Worm (Caenorhabditis elegans): ENCODE results near the gene T24A6.17.

T24A6.17 gene

DNA sequence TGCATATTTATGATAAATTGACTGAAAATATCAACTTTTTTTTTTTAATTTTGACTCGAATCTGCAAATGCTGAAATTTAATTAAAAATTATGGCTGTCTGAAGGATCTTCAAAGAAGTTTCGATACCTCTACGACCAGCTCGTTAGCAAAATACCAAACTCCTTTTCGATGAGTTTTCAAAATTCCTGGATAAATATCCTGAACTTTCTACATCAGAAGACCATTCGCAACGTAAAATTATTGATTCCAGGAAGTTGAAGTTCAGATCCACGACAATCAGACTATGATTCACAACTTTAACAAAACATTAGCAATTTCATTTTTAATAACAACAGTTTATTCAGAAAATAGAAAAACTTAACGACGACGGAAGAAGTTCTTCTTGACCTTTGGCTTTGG lies 20.8 kb upstream of the T24A6.17 start (continued):
- TF ChIP-seq nhr-6 (tag; optimal IDR thresholded peaks at IDR 0.05) (no peak), mxl-2 (GFP tag; conservative IDR thresholded peaks at IDR 0.05) (no peak), hlh-11 (tag; optimal IDR thresholded peaks at IDR 0.05) (no peak), hmg-1.1 (GFP tag; IDR thresholded peaks at IDR 0.05) (no peak), spr-3 (GFP tag; optimal IDR thresholded peaks at IDR 0.05) (no peak), saeg-2 (GFP tag; IDR thresholded peaks at IDR 0.05) (no peak), nhr-42 (GFP tag; IDR thresholded peaks at IDR 0.05) (no peak), mdt-29 (GFP tag; IDR thresholded peaks at IDR 0.05) (no peak), zfp-3 (GFP tag; conservative IDR thresholded peaks at IDR 0.05) (no peak), lin-38 (GFP tag; IDR thresholded peaks at IDR 0.05) (peak; percentile 57), ceh-44 (GFP tag; IDR thresholded peaks at IDR 0.05) (no peak), nhr-28 (tag; optimal IDR thresholded peaks at IDR 0.05) (no peak), F37D6.2 (tag; optimal IDR thresholded peaks at IDR 0.05) (no peak), egl-43 (GFP tag; IDR thresholded peaks at IDR 0.05) (no peak), Y105C5A.15 (GFP tag; IDR thresholded peaks at IDR 0.05) (no peak), F49E8.2 (tag; optimal IDR thresholded peaks at IDR 0.05; ENCODE audit: borderline replicate concordance) (peak; percentile 88), attf-4 (tag; optimal IDR thresholded peaks at IDR 0.05) (no peak), Y48G9A.11 (GFP tag; IDR thresholded peaks at IDR 0.05) (peak; percentile 78), rbr-2 (tag; optimal IDR thresholded peaks at IDR 0.05) (no peak), ZK337.2 (GFP tag; IDR thresholded peaks at IDR 0.05) (0 out of 2 replicates have a peak, but pooled peaks have one; percentile 14), ceh-28 (tag; optimal IDR thresholded peaks at IDR 0.05) (no peak), nhr-11 (tag; optimal IDR thresholded peaks at IDR 0.05) (no peak), dmd-8 (GFP tag; IDR thresholded peaks at IDR 0.05) (peak; percentile 40; the same call in 1 of the 2 replicates), mep-1 (tag; optimal IDR thresholded peaks at IDR 0.05) (no peak), lim-7 (GFP tag; IDR thresholded peaks at IDR 0.05) (no peak), zip-11 (GFP tag; IDR thresholded peaks at IDR 0.05) (no peak), set-16 (GFP tag; IDR thresholded peaks at IDR 0.05) (no peak), pha-4 (GFP tag; IDR thresholded peaks at IDR 0.05) (no peak; the same call in 1 of the 2 replicates), pha-4 (tag; optimal IDR thresholded peaks at IDR 0.05) (no peak), ztf-7 (tag; optimal IDR thresholded peaks at IDR 0.05) (no peak), daf-8 (GFP tag; IDR thresholded peaks at IDR 0.05) (no peak), ZK546.5 (tag; optimal IDR thresholded peaks at IDR 0.05) (no peak), Y5F2A.4 (GFP tag; optimal IDR thresholded peaks at IDR 0.05) (no peak), fos-1 (tag; optimal IDR thresholded peaks at IDR 0.05) (no peak), nhr-102 (tag; optimal IDR thresholded peaks at IDR 0.05) (peak; percentile 22)

DNA sequence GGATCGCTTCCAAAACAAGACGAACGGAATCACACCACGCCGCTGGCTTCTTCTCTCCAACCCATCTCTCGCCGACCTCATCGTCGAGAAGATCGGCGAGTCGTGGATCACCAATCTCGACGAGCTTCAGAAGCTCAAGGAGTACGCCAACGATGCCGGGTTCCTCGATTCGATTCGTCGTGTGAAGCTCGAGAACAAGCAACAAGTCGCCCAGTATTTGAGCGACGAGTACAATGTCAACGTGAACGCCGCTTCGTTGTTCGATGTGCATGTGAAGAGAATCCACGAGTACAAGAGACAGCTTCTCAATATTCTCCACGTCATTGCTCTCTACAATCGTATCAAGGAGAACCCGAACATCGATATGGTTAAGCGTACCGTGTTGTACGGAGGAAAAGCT lies 19.4 kb upstream of the T24A6.17 start:
- TF ChIP-seq nhr-42 (GFP tag; IDR thresholded peaks at IDR 0.05), result no peak
- peak; percentile 94 for TF ChIP-seq aha-1 (tag)
- TF ChIP-seq zip-2 (tag; optimal IDR thresholded peaks at IDR 0.05), result no peak
- TF ChIP-seq lir-3 (tag; optimal IDR thresholded peaks at IDR 0.05), result no peak
- TF ChIP-seq set-16 (GFP tag; IDR thresholded peaks at IDR 0.05), result 0 out of 2 replicates have a peak, but pooled peaks have one; percentile 19
- no peak for TF ChIP-seq zfp-2 (tag; optimal IDR thresholded peaks at IDR 0.05)
- TF ChIP-seq Y5F2A.4 (GFP tag; optimal IDR thresholded peaks at IDR 0.05), result no peak
- TF ChIP-seq jun-1 (tag; optimal IDR thresholded peaks at IDR 0.05), result no peak

ce11 chrV:3582671-3583070 lies 18.4 kb upstream of the T24A6.17 start:
- no peak for TF ChIP-seq ceh-44 (GFP tag; IDR thresholded peaks at IDR 0.05)
- TF ChIP-seq set-16 (GFP tag; IDR thresholded peaks at IDR 0.05), result peak; percentile 77
- TF ChIP-seq sdz-12 (GFP tag; optimal IDR thresholded peaks at IDR 0.05), result no peak
- TF ChIP-seq dmd-8 (GFP tag; IDR thresholded peaks at IDR 0.05), result no peak
